Worm (Caenorhabditis elegans): ENCODE results near the gene smcr-8.

smcr-8 gene

ce11 chrIII:4951824-4952223, 47.4 kb upstream of the smcr-8 start, which contains the start of gene flh-2:
Gene flh-2 (plus strand): TSS chrIII:4952124.
- no peak for TF ChIP-seq mxl-3 (GFP tag; optimal IDR thresholded peaks at IDR 0.05)
- no peak for TF ChIP-seq F26F4.8 (GFP tag; conservative IDR thresholded peaks at IDR 0.05)
- TF ChIP-seq nhr-102 (tag; optimal IDR thresholded peaks at IDR 0.05), result no peak
- TF ChIP-seq unc-62 (GFP tag; optimal IDR thresholded peaks at IDR 0.05 in 1 of 2), result no peak
- TF ChIP-seq unc-62 (tag; optimal IDR thresholded peaks at IDR 0.05), result no peak
- TF ChIP-seq set-16 (GFP tag; IDR thresholded peaks at IDR 0.05), result no peak
- no peak for TF ChIP-seq daf-8 (GFP tag; IDR thresholded peaks at IDR 0.05)
- no peak for TF ChIP-seq T26A8.4 (GFP tag; IDR thresholded peaks at IDR 0.05)
- no peak for TF ChIP-seq ZK546.5 (tag; optimal IDR thresholded peaks at IDR 0.05)
- TF ChIP-seq lin-15B (tag; optimal IDR thresholded peaks at IDR 0.05), result no peak
- no peak for TF ChIP-seq cey-2 (tag; optimal IDR thresholded peaks at IDR 0.05; ENCODE audit: borderline replicate concordance, insufficient read depth)
- TF ChIP-seq nhr-48 (tag; optimal IDR thresholded peaks at IDR 0.05), result no peak
- no peak for TF ChIP-seq lsy-2 (tag; optimal IDR thresholded peaks at IDR 0.05)
- no peak for TF ChIP-seq madf-9 (GFP tag; conservative IDR thresholded peaks at IDR 0.05)
- no peak for TF ChIP-seq tag-97 (GFP tag; IDR thresholded peaks at IDR 0.05)

ce11 chrIII:4952970-4953369, 46.2 kb upstream of the smcr-8 start:
- TF ChIP-seq lin-39 (tag; optimal IDR thresholded peaks at IDR 0.05) (no peak), F10B5.3 (tag; optimal IDR thresholded peaks at IDR 0.05) (no peak), duxl-1 (tag; optimal IDR thresholded peaks at IDR 0.05; ENCODE audit: poor library complexity) (no peak), dve-1 (tag; optimal IDR thresholded peaks at IDR 0.05; ENCODE audit: insufficient read depth) (no peak), zfp-3 (GFP tag; conservative IDR thresholded peaks at IDR 0.05) (no peak), arid-1 (GFP tag; conservative IDR thresholded peaks at IDR 0.05) (no peak), pqm-1 (tag; optimal IDR thresholded peaks at IDR 0.05) (no peak), mxl-2 (GFP tag; conservative IDR thresholded peaks at IDR 0.05) (no peak), tag-97 (GFP tag; IDR thresholded peaks at IDR 0.05) (no peak), ceh-20 (GFP tag; IDR thresholded peaks at IDR 0.05) (no peak), T26A8.4 (GFP tag; IDR thresholded peaks at IDR 0.05) (no peak), ceh-82 (tag; optimal IDR thresholded peaks at IDR 0.05) (no peak), Y75B8A.6 (GFP tag; IDR thresholded peaks at IDR 0.05) (no peak), F49E8.2 (tag; optimal IDR thresholded peaks at IDR 0.05; ENCODE audit: borderline replicate concordance) (no peak), nhr-28 (tag; optimal IDR thresholded peaks at IDR 0.05) (no peak), mdt-29 (GFP tag; IDR thresholded peaks at IDR 0.05) (no peak), madf-5 (GFP tag; IDR thresholded peaks at IDR 0.05) (no peak), mxl-3 (GFP tag; optimal IDR thresholded peaks at IDR 0.05) (no peak)

ce11 chrIII:4956566-4956965, 42.6 kb upstream of the smcr-8 start, which contains the start of gene C26E6.1:
Gene C26E6.1 (plus strand): TSS chrIII:4956866.
- TF ChIP-seq mep-1 (tag; optimal IDR thresholded peaks at IDR 0.05) (no peak), unc-62 (GFP tag; optimal IDR thresholded peaks at IDR 0.05 in 1 of 2) (peak in 1 of 2 experiments; percentile 25), unc-62 (tag; optimal IDR thresholded peaks at IDR 0.05) (no peak), nhr-10 (tag; optimal IDR thresholded peaks at IDR 0.05) (no peak), ama-1 (optimal IDR thresholded peaks at IDR 0.05) (no peak), lin-39 (tag; optimal IDR thresholded peaks at IDR 0.05) (no peak), zfp-3 (GFP tag; conservative IDR thresholded peaks at IDR 0.05) (no peak), zfp-2 (tag; optimal IDR thresholded peaks at IDR 0.05) (no peak), ceh-44 (GFP tag; IDR thresholded peaks at IDR 0.05) (no peak)

ce11 chrIII:4960204-4960603, 39.0 kb upstream of the smcr-8 start, which contains the start of gene C27F2.4:
Gene C27F2.4 (minus strand): TSS chrIII:4960304.
- no peak for TF ChIP-seq duxl-1 (tag; optimal IDR thresholded peaks at IDR 0.05; ENCODE audit: poor library complexity)
- TF ChIP-seq Y48G9A.11 (GFP tag; IDR thresholded peaks at IDR 0.05), result no peak
- TF ChIP-seq jun-1 (tag; optimal IDR thresholded peaks at IDR 0.05), result no peak
